Worm (Caenorhabditis elegans) whole organism, L2 larva: ENCODE measurements around the gene cisd-1.

Experiments used
- C34F6.9 ChIP-seq: fragments of 150-350 bp; optimal IDR thresholded peaks from 2 replicates; lab custom pipeline; 2014; ENCODE audit warnings: missing biosample characterization, missing genetic modification characterization
- F13H6.1 ChIP-seq: sonication (generic microtip); optimal IDR thresholded peaks from 2 replicates; lab custom pipeline; 2016; ENCODE audit warnings: missing genetic modification characterization, missing compliant biosample characterization
- R02D3.7 ChIP-seq: fragments of 150-350 bp; optimal IDR thresholded peaks from 2 replicates; lab custom pipeline; 2014; ENCODE audit warnings: missing biosample characterization, missing genetic modification characterization
- Y55F3AM.14 ChIP-seq: fragments of 200-800 bp; sonication (Bioruptor generic); optimal IDR thresholded peaks from 2 replicates; lab custom pipeline; 2018; ENCODE audit warnings: mild to moderate bottlenecking, missing genetic modification characterization, missing compliant biosample characterization
- ZK546.5 ChIP-seq: sonication (generic microtip); optimal IDR thresholded peaks from 2 replicates; lab custom pipeline; 2017; ENCODE audit warnings: missing biosample characterization, missing genetic modification characterization
- alr-1 ChIP-seq: fragments of 150-350 bp; optimal IDR thresholded peaks from 2 replicates; lab custom pipeline; 2014; ENCODE audit warnings: missing biosample characterization, missing genetic modification characterization
- ama-1 ChIP-seq: fragments of 150-350 bp; optimal IDR thresholded peaks from 2 replicates; lab custom pipeline; 2018; ENCODE audit warnings: inconsistent platforms
- blmp-1 ChIP-seq: sonication (generic microtip); optimal IDR thresholded peaks from 2 replicates; lab custom pipeline; 2017; ENCODE audit warnings: missing genetic modification characterization, mild to moderate bottlenecking, missing compliant biosample characterization, antibody characterized with exemption, moderate library complexity; ENCODE audit not compliant: insufficient read depth
- ceh-82 ChIP-seq: fragments of 150-350 bp; optimal IDR thresholded peaks from 2 replicates; lab custom pipeline; 2014; ENCODE audit warnings: missing biosample characterization, missing genetic modification characterization
- crh-2 ChIP-seq: sonication (generic microtip); optimal IDR thresholded peaks from 2 replicates; lab custom pipeline; 2017; ENCODE audit warnings: missing biosample characterization, missing genetic modification characterization
- egl-27 ChIP-seq: sonication (generic microtip); optimal IDR thresholded peaks from 3 replicates; lab custom pipeline; 2017; ENCODE audit warnings: missing biosample characterization, missing genetic modification reagents, missing genetic modification characterization
- elt-1 ChIP-seq: fragments of 150-350 bp; optimal IDR thresholded peaks from 2 replicates; lab custom pipeline; 2014; ENCODE audit warnings: missing biosample characterization, missing genetic modification characterization
- fos-1 ChIP-seq: fragments of 150-350 bp; optimal IDR thresholded peaks from 2 replicates; lab custom pipeline; 2014; ENCODE audit warnings: missing biosample characterization, missing genetic modification characterization
- gmeb-1 ChIP-seq: fragments of 150-350 bp; optimal IDR thresholded peaks from 2 replicates; lab custom pipeline; 2014; ENCODE audit warnings: missing biosample characterization, missing genetic modification characterization
- lin-11 ChIP-seq: fragments of 150-350 bp; sonication (generic microtip); optimal IDR thresholded peaks from 2 replicates; lab custom pipeline; 2014; ENCODE audit warnings: missing biosample characterization, missing genetic modification characterization, inconsistent platforms, mixed read lengths
- lsy-2 ChIP-seq, 2 experiments: fragments of 150-350 bp in 1 of 2; sonication (generic microtip) in 1 of 2; optimal IDR thresholded peaks; 2 replicates each; lab custom pipeline; 2014 to 2017; ENCODE audit warnings: missing biosample characterization in 2 of 2, missing genetic modification characterization in 2 of 2
- mab-5 ChIP-seq: fragments of 150-350 bp; optimal IDR thresholded peaks from 2 replicates; lab custom pipeline; 2014; ENCODE audit warnings: missing biosample characterization, missing genetic modification characterization
- mdl-1 ChIP-seq, 2 experiments: fragments of 150-350 bp in 1 of 2; sonication (generic microtip) in 1 of 2; optimal IDR thresholded peaks; 2 replicates each; lab custom pipeline; 2017; ENCODE audit warnings: missing biosample characterization in 2 of 2, missing genetic modification characterization in 2 of 2
- nhr-10 ChIP-seq: sonication (generic microtip); optimal IDR thresholded peaks from 2 replicates; lab custom pipeline; 2017; ENCODE audit warnings: missing biosample characterization, missing genetic modification characterization
- nhr-11 ChIP-seq: fragments of 150-350 bp; optimal IDR thresholded peaks from 2 replicates; lab custom pipeline; 2014; ENCODE audit warnings: missing biosample characterization, missing genetic modification characterization
- nhr-12 ChIP-seq: fragments of 150-350 bp; optimal IDR thresholded peaks from 2 replicates; lab custom pipeline; 2014; ENCODE audit warnings: missing biosample characterization, missing genetic modification characterization
- nhr-129 ChIP-seq: fragments of 150-350 bp; optimal IDR thresholded peaks from 2 replicates; lab custom pipeline; 2014; ENCODE audit warnings: missing biosample characterization, missing genetic modification characterization
- nhr-21 ChIP-seq: fragments of 150-350 bp; optimal IDR thresholded peaks from 2 replicates; lab custom pipeline; 2014; ENCODE audit warnings: missing biosample characterization, missing genetic modification characterization
- nhr-23 ChIP-seq: fragments of 150-350 bp; optimal IDR thresholded peaks from 2 replicates; lab custom pipeline; 2014; ENCODE audit warnings: missing biosample characterization, missing genetic modification reagents, missing genetic modification characterization
- nhr-237 ChIP-seq: fragments of 150-350 bp; optimal IDR thresholded peaks from 2 replicates; lab custom pipeline; 2014; ENCODE audit warnings: missing biosample characterization, missing genetic modification characterization
- nhr-6 ChIP-seq: fragments of 150-350 bp; optimal IDR thresholded peaks from 2 replicates; lab custom pipeline; 2014; ENCODE audit warnings: missing biosample characterization, missing genetic modification characterization
- nhr-77 ChIP-seq: fragments of 150-350 bp; optimal IDR thresholded peaks from 2 replicates; lab custom pipeline; 2014; ENCODE audit warnings: missing biosample characterization, missing genetic modification characterization
- peb-1 ChIP-seq: fragments of 150-350 bp; optimal IDR thresholded peaks from 2 replicates; lab custom pipeline; 2014; ENCODE audit warnings: missing biosample characterization, missing genetic modification characterization
- sem-4 ChIP-seq: fragments of 150-350 bp; optimal IDR thresholded peaks from 2 replicates; lab custom pipeline; 2014; ENCODE audit warnings: missing biosample characterization, missing genetic modification reagents, missing genetic modification characterization
- skn-1 ChIP-seq: sonication (generic microtip); optimal IDR thresholded peaks from 2 replicates; lab custom pipeline; 2017; ENCODE audit warnings: missing biosample characterization, missing genetic modification characterization
- sma-3 ChIP-seq: sonication (generic microtip); optimal IDR thresholded peaks from 2 replicates; lab custom pipeline; 2016; ENCODE audit warnings: missing genetic modification reagents, missing genetic modification characterization, missing compliant biosample characterization
- sma-9 ChIP-seq, 2 experiments: fragments of 150-350 bp in 1 of 2; sonication (generic microtip) in 1 of 2; optimal IDR thresholded peaks; 2 replicates each; lab custom pipeline; 2014 to 2016; ENCODE audit warnings: missing genetic modification characterization in 2 of 2, mild to moderate bottlenecking in 1 of 2, missing biosample characterization in 1 of 2, missing compliant biosample characterization in 1 of 2, missing genetic modification reagents in 1 of 2, moderate library complexity in 1 of 2
- snpc-4 ChIP-seq: fragments of 150-350 bp; optimal IDR thresholded peaks from 2 replicates; lab custom pipeline; 2014; ENCODE audit warnings: missing biosample characterization, missing genetic modification characterization
- unc-39 ChIP-seq: fragments of 150-350 bp; optimal IDR thresholded peaks from 2 replicates; lab custom pipeline; 2014; ENCODE audit warnings: missing biosample characterization, missing genetic modification characterization
- unc-55 ChIP-seq: fragments of 150-350 bp; sonication (generic microtip); optimal IDR thresholded peaks from 3 replicates; lab custom pipeline; 2014; ENCODE audit warnings: missing biosample characterization, missing genetic modification reagents, missing genetic modification characterization
- zag-1 ChIP-seq: fragments of 150-350 bp; optimal IDR thresholded peaks from 2 replicates; lab custom pipeline; 2014; ENCODE audit warnings: missing biosample characterization, missing genetic modification characterization
- ztf-1 ChIP-seq: fragments of 200-800 bp; sonication (Bioruptor generic); conservative IDR thresholded peaks from 2 replicates; pipeline ENCODE4 v1.3.6; 2022; ENCODE audit warnings: missing genetic modification characterization, missing compliant biosample characterization
- ztf-11 ChIP-seq: sonication (generic microtip); optimal IDR thresholded peaks from 2 replicates; lab custom pipeline; 2017; ENCODE audit warnings: missing biosample characterization, missing genetic modification characterization
- ztf-4 ChIP-seq: fragments of 150-350 bp; optimal IDR thresholded peaks from 2 replicates; lab custom pipeline; 2014; ENCODE audit warnings: missing biosample characterization, missing genetic modification characterization

Gene cisd-1

DNA sequence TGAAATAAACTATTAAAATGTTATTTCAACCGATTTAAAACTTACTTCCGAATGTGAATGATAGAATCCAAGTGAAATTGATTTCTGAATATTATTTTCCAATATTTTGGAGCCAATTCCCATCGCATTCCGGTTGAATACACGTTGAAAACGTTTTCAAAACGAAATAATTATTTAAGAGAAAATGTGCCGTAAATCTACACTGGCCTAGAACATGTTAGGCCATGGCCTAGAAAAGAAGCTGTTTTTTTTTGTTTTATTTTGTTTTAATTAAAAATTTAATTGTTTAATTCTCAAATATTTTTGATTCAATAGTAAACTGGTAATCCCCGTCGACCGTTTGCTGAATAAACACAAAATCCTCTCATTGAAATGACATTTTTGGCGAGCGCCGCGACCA, 5.5 kb downstream of the cisd-1 start:
- TF ChIP-seq nhr-23 (tag; lab: Kevin White, UChicago) (no peak), nhr-12 (no peak), lsy-2 (tag; optimal IDR thresholded peaks at IDR 0.05; lab: Kevin White, UChicago) (no peak), sma-9 (GFP tag; optimal IDR thresholded peaks at IDR 0.05; lab: Kevin White, UChicago) (peak; percentile 15), sma-9 (tag; optimal IDR thresholded peaks at IDR 0.05; lab: Kevin White, UChicago) (no peak), ztf-1 (GFP tag; lab: Robert Waterston, UW) (no peak), R02D3.7 (tag; lab: Kevin White, UChicago) (peak; percentile 14), F13H6.1 (no peak), nhr-77 (tag; lab: Kevin White, UChicago) (no peak), ZK546.5 (tag; lab: Kevin White, UChicago) (no peak), mab-5 (no peak), nhr-6 (tag; lab: Kevin White, UChicago) (no peak), peb-1 (tag; lab: Kevin White, UChicago) (no peak), ama-1 (no peak), nhr-21 (tag; lab: Kevin White, UChicago) (no peak), sem-4 (tag; lab: Kevin White, UChicago) (no peak), unc-55 (GFP tag; lab: Kevin White, UChicago) (peak; percentile 32)

DNA sequence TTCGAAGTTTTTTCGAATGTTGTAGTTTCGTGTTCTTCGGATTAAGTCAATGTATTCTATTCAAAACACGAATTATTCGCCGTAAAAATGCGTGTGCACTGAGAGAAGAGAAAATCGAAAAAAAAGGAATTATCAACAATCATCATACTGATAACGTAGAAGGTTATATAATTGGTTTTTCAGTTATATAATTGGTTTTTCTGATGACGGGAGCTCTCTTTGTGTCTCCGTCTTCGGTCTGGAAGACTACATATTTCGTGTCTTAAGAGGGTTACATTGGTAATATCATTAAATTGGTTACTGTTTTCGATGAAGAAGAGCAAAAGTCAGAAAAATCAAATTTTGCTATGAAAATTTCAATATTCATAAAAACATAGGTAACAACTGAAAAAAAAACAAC, 9.5 kb downstream of the cisd-1 start:
- peak; percentile 52 for TF ChIP-seq fos-1 (tag; lab: Kevin White, UChicago)
- no peak for TF ChIP-seq ztf-1 (GFP tag; lab: Robert Waterston, UW)
- peak; percentile 12 for TF ChIP-seq skn-1

DNA sequence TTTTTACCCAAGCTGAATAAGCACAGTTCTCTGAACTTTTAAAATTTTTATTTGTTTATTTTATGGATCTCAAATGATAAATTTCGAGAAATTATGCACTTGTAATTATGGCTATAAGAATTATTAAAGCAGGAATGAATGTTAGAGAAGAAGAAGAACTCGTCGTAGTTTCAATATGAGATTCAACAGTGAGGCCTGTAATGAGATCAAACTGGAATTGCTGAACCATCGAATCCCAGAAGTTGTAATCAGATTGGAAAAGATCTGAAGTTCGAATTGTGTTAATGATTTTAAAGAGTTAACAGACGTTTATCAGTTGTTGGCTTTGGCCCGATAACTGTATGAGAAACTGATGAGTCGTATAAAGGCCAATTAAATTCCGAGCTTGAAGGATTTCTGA, 13.7 kb downstream of the cisd-1 start:
- no peak for TF ChIP-seq peb-1 (tag; lab: Kevin White, UChicago)
- no peak for TF ChIP-seq ceh-82
- no peak for TF ChIP-seq sma-3 (GFP tag; lab: Kevin White, UChicago)

DNA sequence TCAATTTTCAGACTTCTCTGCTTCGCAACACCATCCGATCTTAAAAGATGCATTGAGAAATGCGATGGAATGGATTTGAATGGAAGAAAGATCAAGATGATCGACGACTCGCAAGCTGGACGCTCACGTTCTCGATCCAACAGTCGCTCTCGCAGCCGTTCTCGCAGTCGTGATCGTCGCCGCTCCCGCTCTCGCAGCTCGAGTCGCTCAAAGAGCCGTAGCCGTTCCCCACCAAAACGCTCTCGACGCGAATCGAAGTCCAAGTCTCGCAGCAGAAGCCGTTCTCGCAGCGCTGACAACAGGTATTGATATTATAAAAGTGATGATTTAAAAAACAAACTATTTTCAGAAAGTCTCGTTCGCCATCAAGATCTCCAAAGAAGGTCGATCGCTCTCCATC, 14.3 kb downstream of the cisd-1 start:
- TF ChIP-seq ztf-4 (tag; lab: Kevin White, UChicago) (no peak), zag-1 (tag; lab: Kevin White, UChicago) (no peak), unc-55 (GFP tag; lab: Kevin White, UChicago) (no peak), R02D3.7 (tag; lab: Kevin White, UChicago) (no peak), lsy-2 (tag; optimal IDR thresholded peaks at IDR 0.05; lab: Kevin White, UChicago) (no peak), F13H6.1 (no peak), ZK546.5 (tag; lab: Kevin White, UChicago) (no peak), nhr-237 (no peak), gmeb-1 (tag; lab: Kevin White, UChicago) (no peak), lin-11 (tag; lab: Kevin White, UChicago) (no peak)

DNA sequence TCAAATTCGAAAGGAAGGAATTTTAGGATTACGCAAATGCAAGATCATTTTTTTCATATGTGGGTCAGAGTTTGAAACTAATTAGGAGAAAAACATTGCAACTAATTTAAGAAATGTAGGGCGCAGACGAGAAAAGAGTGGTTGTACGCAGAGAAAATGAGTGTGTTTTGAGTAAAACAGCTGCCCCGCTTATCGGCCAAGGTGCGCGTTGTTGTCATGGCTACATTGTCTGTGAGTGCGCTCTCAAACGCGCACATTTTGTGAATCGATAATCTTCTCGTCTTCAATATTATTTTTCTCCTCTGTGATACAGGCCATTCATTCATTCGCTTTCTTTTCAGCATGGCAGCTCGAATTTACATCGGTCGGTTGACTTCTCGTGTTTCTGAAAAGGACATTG, 15.8 kb downstream of the cisd-1 start:
- no peak for TF ChIP-seq crh-2 (tag; lab: Kevin White, UChicago)
- peak; percentile 43 for TF ChIP-seq lin-11 (tag; lab: Kevin White, UChicago)

DNA sequence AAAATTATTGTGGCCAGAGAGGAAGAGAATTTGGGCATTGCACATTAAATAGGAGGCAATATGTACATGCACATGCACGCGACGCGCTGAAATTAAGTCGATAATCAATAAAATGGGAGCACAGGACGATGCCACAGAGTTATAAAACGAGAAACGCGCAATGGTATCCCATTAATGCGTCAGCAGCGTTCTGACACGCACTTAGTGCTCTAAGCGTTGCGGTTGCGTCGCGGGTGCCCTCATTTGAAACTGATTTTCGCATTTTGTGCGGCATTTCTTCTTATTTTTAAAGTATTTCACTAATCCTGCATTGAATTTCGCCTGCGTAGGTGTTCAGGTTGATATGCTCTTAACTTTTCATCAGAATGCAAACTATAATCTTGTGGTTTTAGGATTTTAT, 16.4 kb downstream of the cisd-1 start, which contains the start of gene rsp-1:
TSS of gene rsp-1 (plus strand) at position 338 of the 400 bp plus-strand sequence.
- no peak for TF ChIP-seq peb-1 (tag; lab: Kevin White, UChicago)
- TF ChIP-seq fos-1 (tag; lab: Kevin White, UChicago): peak; percentile 84
- peak; percentile 73 for TF ChIP-seq egl-27 (tag; lab: Kevin White, UChicago)
- TF ChIP-seq ztf-1 (GFP tag; lab: Robert Waterston, UW): no peak
- peak; percentile 92 for TF ChIP-seq crh-2 (tag; lab: Kevin White, UChicago)
- TF ChIP-seq nhr-11: no peak
- peak; percentile 84 to 94 for TF ChIP-seq lsy-2 (tag; optimal IDR thresholded peaks at IDR 0.05; lab: Kevin White, UChicago)
- TF ChIP-seq C34F6.9 (tag; lab: Kevin White, UChicago): peak; percentile 97
- TF ChIP-seq ztf-4 (tag; lab: Kevin White, UChicago): peak; percentile 74
- no peak for TF ChIP-seq elt-1
- peak; percentile 89 for TF ChIP-seq mab-5
- TF ChIP-seq zag-1 (tag; lab: Kevin White, UChicago): peak; percentile 60
- peak in 1 of 2 experiments; percentile 74 for TF ChIP-seq mdl-1 (tag; optimal IDR thresholded peaks at IDR 0.05; lab: Kevin White, UChicago)
- TF ChIP-seq blmp-1 (tag; lab: Kevin White, UChicago): peak; percentile 48
- TF ChIP-seq ama-1: peak; percentile 76
- TF ChIP-seq unc-39 (tag; lab: Kevin White, UChicago): no peak
- TF ChIP-seq ztf-11 (tag; lab: Kevin White, UChicago): no peak
- peak; percentile 95 for TF ChIP-seq unc-55 (GFP tag; lab: Kevin White, UChicago)
- TF ChIP-seq nhr-10 (tag; lab: Kevin White, UChicago): no peak
- TF ChIP-seq Y55F3AM.14 (GFP tag; lab: Kevin White, UChicago): peak; percentile 27
- TF ChIP-seq gmeb-1 (tag; lab: Kevin White, UChicago): peak; percentile 90
- peak; percentile 92 for TF ChIP-seq nhr-129 (tag; lab: Kevin White, UChicago)
- no peak for TF ChIP-seq alr-1 (tag; lab: Kevin White, UChicago)
- no peak for TF ChIP-seq skn-1
- TF ChIP-seq nhr-23 (tag; lab: Kevin White, UChicago): no peak
- peak; percentile 95 for TF ChIP-seq sma-9 (GFP tag; optimal IDR thresholded peaks at IDR 0.05; lab: Kevin White, UChicago)
- TF ChIP-seq sma-9 (tag; optimal IDR thresholded peaks at IDR 0.05; lab: Kevin White, UChicago): no peak
- peak; percentile 87 for TF ChIP-seq nhr-21 (tag; lab: Kevin White, UChicago)
- TF ChIP-seq snpc-4 (tag; lab: Kevin White, UChicago): peak; percentile 87
- TF ChIP-seq nhr-237: peak; percentile 43
- TF ChIP-seq nhr-6 (tag; lab: Kevin White, UChicago): peak; percentile 74
- peak; percentile 67 for TF ChIP-seq R02D3.7 (tag; lab: Kevin White, UChicago)
- peak; percentile 84 for TF ChIP-seq sma-3 (GFP tag; lab: Kevin White, UChicago)
- peak; percentile 79 for TF ChIP-seq sem-4 (tag; lab: Kevin White, UChicago)
